Fruit fly (Drosophila melanogaster) whole organism, embryonic: ENCODE data around the gene eIF3h.

Experiments used
- Atf-2 ChIP-seq: fragments of 200-800 bp; sonication (Bioruptor generic); optimal IDR thresholded peaks from 2 replicates; lab custom pipeline; 2016; ENCODE audit warnings: missing biosample characterization, missing genetic modification characterization
- BEAF-32 ChIP-seq: fragments of 200-800 bp; sonication (Bioruptor generic); optimal IDR thresholded peaks from 3 replicates; lab custom pipeline; 2017; ENCODE audit warnings: missing biosample characterization, missing genetic modification characterization, mild to moderate bottlenecking, moderate library complexity, missing genetic modification reagents
- Bdp1 ChIP-seq: fragments of 200-800 bp; sonication (Bioruptor generic); optimal IDR thresholded peaks from 3 replicates; lab custom pipeline; 2016; ENCODE audit warnings: missing biosample characterization, missing genetic modification characterization
- CG10565 ChIP-seq: fragments of 200-800 bp; sonication (Bioruptor generic); optimal IDR thresholded peaks from 3 replicates; lab custom pipeline; 2016; ENCODE audit warnings: missing biosample characterization, mild to moderate bottlenecking, missing genetic modification characterization
- CG11560 ChIP-seq: fragments of 200-800 bp; sonication (Bioruptor generic); IDR thresholded peaks from 3 replicates; pipeline ENCODE4 v1.3.6; 2022; ENCODE audit warnings: missing biosample characterization, missing genetic modification characterization
- CG12391 ChIP-seq: fragments of 200-800 bp; sonication (Bioruptor generic); optimal IDR thresholded peaks from 3 replicates; lab custom pipeline; 2018; ENCODE audit warnings: missing biosample characterization, mild to moderate bottlenecking, missing genetic modification characterization, moderate library complexity
- CG12659 ChIP-seq: fragments of 200-800 bp; sonication (Bioruptor generic); optimal IDR thresholded peaks from 3 replicates; lab custom pipeline; 2017; ENCODE audit warnings: mild to moderate bottlenecking, missing biosample characterization, missing genetic modification reagents, missing genetic modification characterization
- CG14441 ChIP-seq: fragments of 200-800 bp; sonication (Bioruptor generic); IDR thresholded peaks from 2 replicates; pipeline ENCODE4 v1.3.6; 2022; ENCODE audit warnings: missing biosample characterization, missing genetic modification characterization
- CG15011 ChIP-seq: fragments of 200-800 bp; sonication (Bioruptor generic); optimal IDR thresholded peaks from 3 replicates; lab custom pipeline; 2018; ENCODE audit warnings: missing biosample characterization, mild to moderate bottlenecking, missing genetic modification characterization
- CG15269 ChIP-seq: fragments of 200-800 bp; sonication (Bioruptor generic); optimal IDR thresholded peaks from 2 replicates; lab custom pipeline; 2018; ENCODE audit warnings: missing biosample characterization, mild to moderate bottlenecking, missing genetic modification characterization, moderate library complexity
- CG1603 ChIP-seq: fragments of 200-800 bp; sonication (Bioruptor generic); optimal IDR thresholded peaks from 2 replicates; lab custom pipeline; 2019; ENCODE audit warnings: missing biosample characterization, mild to moderate bottlenecking, missing genetic modification characterization, moderate library complexity
- CG17186 ChIP-seq: fragments of 200-800 bp; sonication (Bioruptor generic); optimal IDR thresholded peaks from 3 replicates; lab custom pipeline; 2017; ENCODE audit warnings: missing biosample characterization, missing genetic modification reagents, missing genetic modification characterization
- CG18599 ChIP-seq: fragments of 200-800 bp; sonication (Bioruptor generic); optimal IDR thresholded peaks from 3 replicates; lab custom pipeline; 2017; ENCODE audit warnings: missing biosample characterization, missing genetic modification characterization, mild to moderate bottlenecking, moderate library complexity, missing genetic modification reagents
- CG2199 ChIP-seq: fragments of 200-800 bp; sonication (Bioruptor generic); IDR thresholded peaks from 3 replicates; pipeline ENCODE4 v1.3.6; 2022; ENCODE audit warnings: missing biosample characterization, missing genetic modification characterization
- CG32767 ChIP-seq: fragments of 200-800 bp; sonication (Bioruptor generic); IDR thresholded peaks from 2 replicates; pipeline ENCODE4 v1.3.6; 2022; ENCODE audit warnings: missing biosample characterization, missing genetic modification characterization
- CG32772 ChIP-seq: fragments of 200-800 bp; sonication (Bioruptor generic); IDR thresholded peaks from 2 replicates; pipeline ENCODE4 v1.3.6; 2022; ENCODE audit warnings: missing biosample characterization, missing genetic modification characterization
- CG33213 ChIP-seq: fragments of 200-800 bp; sonication (Bioruptor generic); optimal IDR thresholded peaks from 3 replicates; lab custom pipeline; 2016; ENCODE audit warnings: missing biosample characterization, missing genetic modification characterization
- CG4424 ChIP-seq: fragments of 200-800 bp; sonication (Bioruptor generic); optimal IDR thresholded peaks from 3 replicates; lab custom pipeline; 2016; ENCODE audit warnings: missing biosample characterization, missing genetic modification characterization
- CG6254 ChIP-seq: fragments of 200-800 bp; sonication (Bioruptor generic); optimal IDR thresholded peaks from 3 replicates; lab custom pipeline; 2017; ENCODE audit warnings: mild to moderate bottlenecking, missing biosample characterization, missing genetic modification reagents, missing genetic modification characterization
- CG6791 ChIP-seq: fragments of 200-800 bp; sonication (Bioruptor generic); IDR thresholded peaks from 3 replicates; pipeline ENCODE4 v1.3.6; 2022; ENCODE audit warnings: missing biosample characterization, missing genetic modification characterization; ENCODE audit not compliant: partially characterized antibody
- CG7963 ChIP-seq: fragments of 200-800 bp; sonication (Bioruptor generic); IDR thresholded peaks from 3 replicates; pipeline ENCODE4 v1.3.6; 2022; ENCODE audit warnings: missing biosample characterization, missing genetic modification characterization; ENCODE audit not compliant: partially characterized antibody
- CG8924 ChIP-seq: fragments of 200-800 bp; optimal IDR thresholded peaks from 3 replicates; lab custom pipeline; 2019; ENCODE audit warnings: missing biosample characterization, mild to moderate bottlenecking, missing genetic modification characterization, moderate library complexity
- CHES-1-like ChIP-seq: fragments of 200-800 bp; sonication (Bioruptor generic); optimal IDR thresholded peaks from 2 replicates; lab custom pipeline; 2016; ENCODE audit warnings: missing biosample characterization, missing genetic modification characterization
- CrebB ChIP-seq: fragments of 200-800 bp; sonication (Bioruptor generic); optimal IDR thresholded peaks from 3 replicates; lab custom pipeline; 2018; ENCODE audit warnings: missing biosample characterization, mild to moderate bottlenecking, missing genetic modification characterization
- Ets65A ChIP-seq: fragments of 200-800 bp; sonication (Bioruptor generic); peaks from one replicate; lab custom pipeline; 2016; ENCODE audit warnings: missing biosample characterization, missing genetic modification characterization
- Fer3 ChIP-seq: fragments of 200-800 bp; sonication (Bioruptor generic); optimal IDR thresholded peaks from 2 replicates; lab custom pipeline; 2018; ENCODE audit warnings: missing biosample characterization, mild to moderate bottlenecking, missing genetic modification characterization, moderate library complexity
- H2.0 ChIP-seq: fragments of 200-800 bp; sonication (Bioruptor generic); IDR thresholded peaks from 2 replicates; pipeline ENCODE4 v1.3.6; 2022; ENCODE audit warnings: missing biosample characterization, missing genetic modification characterization
- Hand ChIP-seq: fragments of 200-800 bp; sonication (Bioruptor generic); optimal IDR thresholded peaks from 2 replicates; lab custom pipeline; 2017; ENCODE audit warnings: mild to moderate bottlenecking, missing biosample characterization, missing genetic modification reagents, missing genetic modification characterization
- Hr39 ChIP-seq: fragments of >200 bp; optimal IDR thresholded peaks from 2 replicates; lab custom pipeline; 2017
- Mad ChIP-seq: fragments of 200-800 bp; sonication (Bioruptor generic); optimal IDR thresholded peaks from 2 replicates; lab custom pipeline; 2016; ENCODE audit warnings: missing biosample characterization, missing genetic modification characterization
- Mrtf ChIP-seq: fragments of 200-800 bp; sonication (Bioruptor generic); IDR thresholded peaks from 3 replicates; pipeline ENCODE4 v1.3.6; 2022; ENCODE audit warnings: missing biosample characterization, missing genetic modification characterization
- Nf-YC ChIP-seq: fragments of 200-800 bp; optimal IDR thresholded peaks from 3 replicates; lab custom pipeline; 2019; ENCODE audit warnings: missing biosample characterization, mild to moderate bottlenecking, missing genetic modification characterization, moderate library complexity
- Oli ChIP-seq: fragments of 200-800 bp; sonication (Bioruptor generic); optimal IDR thresholded peaks from 2 replicates; lab custom pipeline; 2018; ENCODE audit warnings: missing biosample characterization, mild to moderate bottlenecking, missing genetic modification characterization, moderate library complexity
- amos ChIP-seq: fragments of 200-800 bp; sonication (Bioruptor generic); IDR thresholded peaks from 2 replicates; pipeline ENCODE4 v1.3.6; 2022; ENCODE audit warnings: missing biosample characterization, missing genetic modification characterization; ENCODE audit not compliant: partially characterized antibody
- az2 ChIP-seq: fragments of 200-800 bp; sonication (Bioruptor generic); optimal IDR thresholded peaks from 3 replicates; lab custom pipeline; 2016; ENCODE audit warnings: missing biosample characterization, missing genetic modification characterization
- ems ChIP-seq: fragments of 200-800 bp; sonication (Bioruptor generic); optimal IDR thresholded peaks from 3 replicates; lab custom pipeline; 2016; ENCODE audit warnings: missing biosample characterization, missing genetic modification characterization
- exex ChIP-seq: fragments of 200-800 bp; sonication (Bioruptor generic); optimal IDR thresholded peaks from 4 replicates; lab custom pipeline; 2018; ENCODE audit warnings: missing biosample characterization, mild to moderate bottlenecking, missing genetic modification characterization, moderate library complexity
- jing ChIP-seq: fragments of 200-800 bp; sonication (Bioruptor generic); optimal IDR thresholded peaks from 2 replicates; lab custom pipeline; 2018; ENCODE audit warnings: missing biosample characterization, mild to moderate bottlenecking, missing genetic modification characterization
- maf-S ChIP-seq: fragments of 200-800 bp; sonication (Bioruptor generic); optimal IDR thresholded peaks from 2 replicates; lab custom pipeline; 2016; ENCODE audit warnings: missing biosample characterization, missing genetic modification characterization
- nerfin-2 ChIP-seq: fragments of 200-800 bp; sonication (Bioruptor generic); IDR thresholded peaks from 2 replicates; pipeline ENCODE4 v1.3.6; 2022; ENCODE audit warnings: missing biosample characterization, missing genetic modification characterization; ENCODE audit not compliant: partially characterized antibody
- odd ChIP-seq: fragments of 200-800 bp; sonication (Bioruptor generic); optimal IDR thresholded peaks from 2 replicates; lab custom pipeline; 2017; ENCODE audit warnings: missing biosample characterization, mild to moderate bottlenecking, missing genetic modification characterization
- pfk ChIP-seq: fragments of 200-800 bp; sonication (Bioruptor generic); optimal IDR thresholded peaks from 2 replicates; lab custom pipeline; 2018; ENCODE audit warnings: missing biosample characterization, mild to moderate bottlenecking, missing genetic modification characterization, moderate library complexity
- sc ChIP-seq, 3 experiments: fragments of >200 bp in 2 of 3; fragments of 200-800 bp in 1 of 3; sonication (Bioruptor generic) in 1 of 3; optimal IDR thresholded peaks; 2 replicates in 2 of 3; 3 replicates in 1 of 3; lab custom pipeline; 2017; ENCODE audit warnings: mild to moderate bottlenecking in 1 of 3, missing biosample characterization in 1 of 3, missing genetic modification characterization in 1 of 3, missing genetic modification reagents in 1 of 3
- scrt ChIP-seq: fragments of 200-800 bp; sonication (Bioruptor generic); optimal IDR thresholded peaks from 2 replicates; lab custom pipeline; 2018; ENCODE audit warnings: missing biosample characterization, mild to moderate bottlenecking, missing genetic modification characterization, moderate library complexity
- sd ChIP-seq: fragments of 200-800 bp; sonication (Bioruptor generic); optimal IDR thresholded peaks from 3 replicates; lab custom pipeline; 2018; ENCODE audit warnings: missing biosample characterization, mild to moderate bottlenecking, missing genetic modification characterization, moderate library complexity
- tgo ChIP-seq: fragments of 200-800 bp; sonication (Bioruptor generic); IDR thresholded peaks from 3 replicates; pipeline ENCODE4 v1.3.6; 2022; ENCODE audit warnings: missing biosample characterization, missing genetic modification characterization
- tx ChIP-seq: fragments of 200-800 bp; sonication (Bioruptor generic); optimal IDR thresholded peaks from 2 replicates; lab custom pipeline; 2016; ENCODE audit warnings: missing biosample characterization, missing genetic modification characterization

The eIF3h gene

dm6 chr2L:5060952-5061478 is 8.1 kb upstream of the eIF3h start (continued):
- TF ChIP-seq CG4424 (GFP tag; lab: Kevin White, UChicago): peak; percentile 32
- TF ChIP-seq H2.0: peak; percentile 49; the same call in 1 of the 2 replicates
- no peak for TF ChIP-seq CG32767 (GFP tag; lab: Robert Waterston, UW)
- TF ChIP-seq tx (GFP tag; lab: Kevin White, UChicago): no peak
- TF ChIP-seq az2 (GFP tag; lab: Kevin White, UChicago): peak; percentile 42
- no peak for TF ChIP-seq sc (optimal IDR thresholded peaks at IDR 0.05; lab: Kevin White, UChicago)
- no peak for TF ChIP-seq sc (GFP tag; optimal IDR thresholded peaks at IDR 0.05; lab: Kevin White, UChicago)
- TF ChIP-seq Atf-2 (GFP tag; lab: Kevin White, UChicago): peak; percentile 19
- no peak for TF ChIP-seq nerfin-2 (GFP tag; lab: Robert Waterston, UW)
- TF ChIP-seq CrebB (tag; lab: Kevin White, UChicago): peak; percentile 58
- no peak for TF ChIP-seq CG7963 (GFP tag; lab: Robert Waterston, UW)
- TF ChIP-seq CG18599 (GFP tag; lab: Kevin White, UChicago): peak; percentile 88
- peak; percentile 54 for TF ChIP-seq Oli (tag; lab: Kevin White, UChicago)
- TF ChIP-seq Mad (GFP tag; lab: Kevin White, UChicago): no peak
- peak; percentile 28 for TF ChIP-seq Nf-YC (tag; lab: Kevin White, UChicago)
- no peak for TF ChIP-seq CG10565 (GFP tag; lab: Kevin White, UChicago)
- TF ChIP-seq amos: no peak
- no peak for TF ChIP-seq CG6791
- TF ChIP-seq CG32772 (GFP tag; lab: Robert Waterston, UW): no peak
- no peak for TF ChIP-seq BEAF-32 (GFP tag; lab: Kevin White, UChicago)
- TF ChIP-seq pfk: no peak
- peak; percentile 67 for TF ChIP-seq CHES-1-like (GFP tag; lab: Kevin White, UChicago)
- peak; percentile 63 for TF ChIP-seq CG8924 (tag; lab: Kevin White, UChicago)
- peak; percentile 35; the same call in 1 of the 3 replicates for TF ChIP-seq CG11560 (tag; lab: Robert Waterston, UW)
- peak; percentile 88 for TF ChIP-seq Ets65A (GFP tag; lab: Kevin White, UChicago)
- TF ChIP-seq Hr39: no peak
- TF ChIP-seq odd (GFP tag; lab: Kevin White, UChicago): peak; percentile 72
- peak; percentile 69; the same call in 2 of the 3 replicates for TF ChIP-seq tgo
- peak; percentile 63 for TF ChIP-seq CG15269 (tag; lab: Kevin White, UChicago)
- TF ChIP-seq CG17186: no peak
- TF ChIP-seq Fer3 (tag; lab: Kevin White, UChicago): peak; percentile 67
- TF ChIP-seq Bdp1 (GFP tag; lab: Kevin White, UChicago): peak; percentile 32
- TF ChIP-seq scrt (GFP tag; lab: Kevin White, UChicago): peak; percentile 67
- peak; percentile 54 for TF ChIP-seq CG1603 (tag; lab: Kevin White, UChicago)
- TF ChIP-seq CG15011 (GFP tag; lab: Kevin White, UChicago): peak; percentile 53
- peak; percentile 28 for TF ChIP-seq CG33213
- TF ChIP-seq jing (GFP tag; lab: Kevin White, UChicago): peak; percentile 31
- peak; percentile 56 for TF ChIP-seq sd (tag; lab: Kevin White, UChicago)
- TF ChIP-seq CG2199 (GFP tag; lab: Robert Waterston, UW): no peak
- TF ChIP-seq exex (tag; lab: Kevin White, UChicago): peak; percentile 82
- peak; percentile 36; the same call in 2 of the 3 replicates for TF ChIP-seq Mrtf
- TF ChIP-seq maf-S (GFP tag; lab: Kevin White, UChicago): peak; percentile 71
- peak; percentile 59 for TF ChIP-seq CG6254 (GFP tag; lab: Kevin White, UChicago)
- peak; percentile 62 for TF ChIP-seq ems (GFP tag; lab: Kevin White, UChicago)
- peak; percentile 45 for TF ChIP-seq Hand (GFP tag; lab: Kevin White, UChicago)
- peak; percentile 57 for TF ChIP-seq CG12659
- peak; percentile 65 for TF ChIP-seq CG12391 (tag; lab: Kevin White, UChicago)
- TF ChIP-seq CG14441 (GFP tag; lab: Robert Waterston, UW): peak; percentile 42; the same call in 1 of the 2 replicates
